Fruit fly (Drosophila melanogaster): ENCODE results near the gene CG4678.

The CG4678 gene

dm6 chrX:16691440-16691839 is 4.5 kb upstream of the CG4678 start:
- no peak for TF ChIP-seq tai (GFP tag; optimal IDR thresholded peaks at IDR 0.05)
- peak; percentile 54 for TF ChIP-seq OdsH (GFP tag; optimal IDR thresholded peaks at IDR 0.05)
- peak; percentile 61 for TF ChIP-seq HLH106 (tag; optimal IDR thresholded peaks at IDR 0.05)
- TF ChIP-seq fru (GFP tag; optimal IDR thresholded peaks at IDR 0.05): peak; percentile 59
- TF ChIP-seq CG9705 (GFP tag; optimal IDR thresholded peaks at IDR 0.05): peak; percentile 2
- no peak for TF ChIP-seq Vsx2 (GFP tag; optimal IDR thresholded peaks at IDR 0.05; ENCODE audit: partially characterized antibody)
- no peak for TF ChIP-seq sage (GFP tag; optimal IDR thresholded peaks at IDR 0.05)
- peak; percentile 61 for TF ChIP-seq ey (GFP tag; optimal IDR thresholded peaks at IDR 0.05)
- peak; percentile 7 for TF ChIP-seq woc (GFP tag; optimal IDR thresholded peaks at IDR 0.05)
- TF ChIP-seq foxo (GFP tag; optimal IDR thresholded peaks at IDR 0.05): peak in 1 of 2 experiments; percentile 67
- no peak for TF ChIP-seq N (GFP tag; optimal IDR thresholded peaks at IDR 0.05)
- TF ChIP-seq br (GFP tag; optimal IDR thresholded peaks at IDR 0.05): peak; percentile 49
- peak; percentile 74 for TF ChIP-seq rgr (GFP tag; optimal IDR thresholded peaks at IDR 0.05)
- TF ChIP-seq psq (GFP tag; optimal IDR thresholded peaks at IDR 0.05): peak; percentile 24
- no peak for TF ChIP-seq jim (GFP tag; optimal IDR thresholded peaks at IDR 0.05)
- TF ChIP-seq GATAd (GFP tag; optimal IDR thresholded peaks at IDR 0.05): no peak
- TF ChIP-seq sv (GFP tag; optimal IDR thresholded peaks at IDR 0.05): peak; percentile 57
- peak; percentile 20 for TF ChIP-seq Sp1 (GFP tag; optimal IDR thresholded peaks at IDR 0.05)
- peak; percentile 28 for TF ChIP-seq dmrt93B (GFP tag; optimal IDR thresholded peaks at IDR 0.05)
- TF ChIP-seq h (GFP tag; optimal IDR thresholded peaks at IDR 0.05): peak; percentile 68
- peak; percentile 38 for TF ChIP-seq Hnf4 (GFP tag; optimal IDR thresholded peaks at IDR 0.05)

dm6 chrX:16692325-16692724 is 3.6 kb upstream of the CG4678 start:
- TF ChIP-seq Hnf4 (GFP tag; optimal IDR thresholded peaks at IDR 0.05) (no peak), HLH106 (tag; optimal IDR thresholded peaks at IDR 0.05) (no peak), CrebA (GFP tag; optimal IDR thresholded peaks at IDR 0.05; ENCODE audit: borderline replicate concordance) (no peak), lola (GFP tag; optimal IDR thresholded peaks at IDR 0.05) (no peak), foxo (GFP tag; optimal IDR thresholded peaks at IDR 0.05) (peak in 1 of 2 experiments; percentile 4), psq (GFP tag; optimal IDR thresholded peaks at IDR 0.05) (no peak), fru (GFP tag; optimal IDR thresholded peaks at IDR 0.05) (no peak)

dm6 chrX:16693805-16694387 is 2.0 kb upstream of the CG4678 start:
- TF ChIP-seq Hr83 (GFP tag; optimal IDR thresholded peaks at IDR 0.05; ENCODE audit: poor library complexity, severe bottlenecking): no peak
- TF ChIP-seq Hr78 (GFP tag; optimal IDR thresholded peaks at IDR 0.05): no peak
- TF ChIP-seq pan (optimal IDR thresholded peaks at IDR 0.05): no peak
- no peak for TF ChIP-seq jim (GFP tag; optimal IDR thresholded peaks at IDR 0.05)
- TF ChIP-seq brk (GFP tag; optimal IDR thresholded peaks at IDR 0.05): no peak
- no peak for TF ChIP-seq rgr (GFP tag; optimal IDR thresholded peaks at IDR 0.05)
- no peak for TF ChIP-seq dsf (GFP tag; optimal IDR thresholded peaks at IDR 0.05; ENCODE audit: borderline replicate concordance)
- no peak for TF ChIP-seq Jra (GFP tag; optimal IDR thresholded peaks at IDR 0.05)
- TF ChIP-seq Mio (GFP tag; optimal IDR thresholded peaks at IDR 0.05): no peak

DNA sequence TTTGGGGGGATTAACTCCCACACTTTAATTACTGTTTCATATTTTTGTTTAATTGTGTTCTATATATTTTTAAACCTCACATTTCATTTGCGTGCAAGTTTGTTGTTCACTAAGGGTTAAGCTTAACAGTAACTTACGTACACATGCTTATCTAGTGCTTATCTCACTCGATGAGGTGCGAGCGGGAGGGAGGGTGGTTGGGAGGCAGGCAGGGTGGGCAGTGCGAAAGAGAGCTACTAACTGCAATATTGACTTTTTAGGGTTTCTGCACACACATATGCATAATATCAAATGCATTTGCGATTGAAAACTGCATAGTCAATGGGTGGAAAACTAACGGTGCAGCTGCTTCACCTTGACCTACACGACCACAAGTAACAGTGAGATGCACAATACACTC is 1.5 kb upstream of the CG4678 start:
- TF ChIP-seq pan (optimal IDR thresholded peaks at IDR 0.05) (no peak), fru (GFP tag; optimal IDR thresholded peaks at IDR 0.05) (peak; percentile 23), Dfd (GFP tag; optimal IDR thresholded peaks at IDR 0.05) (no peak), lola (GFP tag; optimal IDR thresholded peaks at IDR 0.05) (no peak), psq (GFP tag; optimal IDR thresholded peaks at IDR 0.05) (no peak), Abd-B (GFP tag; optimal IDR thresholded peaks at IDR 0.05) (no peak)

DNA sequence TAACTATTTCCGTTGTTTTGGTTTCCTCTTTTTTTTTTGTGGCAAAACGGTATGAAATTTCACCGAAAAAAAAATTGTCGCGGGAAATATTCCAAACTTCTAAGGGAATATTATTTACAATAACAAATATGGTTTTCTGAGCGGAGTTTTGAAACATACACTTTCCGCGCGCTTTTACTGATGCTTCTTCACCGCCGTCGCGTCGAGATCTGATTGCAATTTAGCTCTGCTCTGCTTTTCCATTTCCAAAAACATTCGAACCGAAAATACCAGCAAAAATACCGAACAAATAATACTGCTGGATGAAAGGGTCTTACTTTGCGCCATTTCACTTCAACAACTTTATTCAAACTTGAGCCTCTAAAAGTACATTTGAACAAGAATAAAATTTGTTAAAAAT is 972 bp upstream of the CG4678 start, which contains the start of gene Septin4:
Gene Septin4 (minus strand): TSS at position 215 of the 400 bp plus-strand sequence.
- TF ChIP-seq CG32264 (GFP tag; optimal IDR thresholded peaks at IDR 0.05) (no peak), Hnf4 (GFP tag; optimal IDR thresholded peaks at IDR 0.05) (no peak), Vsx2 (GFP tag; optimal IDR thresholded peaks at IDR 0.05; ENCODE audit: partially characterized antibody) (no peak), Abd-B (GFP tag; optimal IDR thresholded peaks at IDR 0.05) (no peak), Dfd (GFP tag; optimal IDR thresholded peaks at IDR 0.05) (no peak), GATAd (GFP tag; optimal IDR thresholded peaks at IDR 0.05) (no peak), Sp1 (GFP tag; optimal IDR thresholded peaks at IDR 0.05) (no peak), Rel (GFP tag; optimal IDR thresholded peaks at IDR 0.05) (no peak), Rel (tag; optimal IDR thresholded peaks at IDR 0.05) (no peak), br (GFP tag; optimal IDR thresholded peaks at IDR 0.05) (no peak), dl (GFP tag; optimal IDR thresholded peaks at IDR 0.05; ENCODE audit: insufficient read depth in 1 of 2, partially characterized antibody in 2 of 2) (no peak), Myc (optimal IDR thresholded peaks at IDR 0.05) (no peak), rgr (GFP tag; optimal IDR thresholded peaks at IDR 0.05) (no peak)

Data from whole organism, wandering third instar larva.